Fruit fly (Drosophila melanogaster) whole organism, wandering third instar larva: ENCODE data around the gene Pbp95.
A peak's percentile ranks its signal among the peaks of the same experiment; 100 is the strongest.

Experiments
- CG32264 ChIP-seq: fragments of 200-800 bp; sonication (Bioruptor generic); optimal IDR thresholded peaks from 2 replicates; lab custom pipeline; 2016; ENCODE audit warnings: missing biosample characterization, missing genetic modification characterization
- CG9705 ChIP-seq: fragments of 200-800 bp; sonication (Bioruptor generic); optimal IDR thresholded peaks from 2 replicates; lab custom pipeline; 2018; ENCODE audit warnings: missing biosample characterization, mild to moderate bottlenecking, missing genetic modification characterization
- CrebA ChIP-seq: fragments of 200-800 bp; sonication (Bioruptor generic); optimal IDR thresholded peaks from 2 replicates; lab custom pipeline; 2016; ENCODE audit warnings: missing biosample characterization, mild to moderate bottlenecking, missing genetic modification characterization, borderline replicate concordance
- Dfd ChIP-seq: fragments of >200 bp; optimal IDR thresholded peaks from 2 replicates; lab custom pipeline; 2017; ENCODE audit warnings: missing biosample characterization, missing genetic modification characterization
- Dif ChIP-seq: fragments of 200-275, 200-300 bp; sonication (Bioruptor generic); optimal IDR thresholded peaks from 2 replicates; lab custom pipeline; 2018; ENCODE audit warnings: missing biosample characterization, missing genetic modification characterization; ENCODE audit not compliant: partially characterized antibody
- GATAd ChIP-seq: sonication (Bioruptor generic); optimal IDR thresholded peaks from 2 replicates; lab custom pipeline; 2016; ENCODE audit warnings: missing biosample characterization, missing genetic modification characterization
- HLH106 ChIP-seq: fragments of 200-800 bp; optimal IDR thresholded peaks from 3 replicates; lab custom pipeline; 2019; ENCODE audit warnings: missing biosample characterization, mild to moderate bottlenecking, missing genetic modification characterization, moderate library complexity
- Hnf4 ChIP-seq: fragments of 200-800 bp; sonication (Bioruptor generic); optimal IDR thresholded peaks from 2 replicates; lab custom pipeline; 2016; ENCODE audit warnings: missing biosample characterization, mild to moderate bottlenecking, missing genetic modification characterization
- Hr78 ChIP-seq: fragments of >200 bp; optimal IDR thresholded peaks from 2 replicates; lab custom pipeline; 2017; ENCODE audit warnings: missing biosample characterization, missing genetic modification characterization
- Hr83 ChIP-seq: fragments of 200-300 bp; sonication (Bioruptor generic); optimal IDR thresholded peaks from 2 replicates; lab custom pipeline; 2016; ENCODE audit warnings: missing biosample characterization, mild to moderate bottlenecking, missing genetic modification characterization, moderate library complexity; ENCODE audit not compliant: poor library complexity, severe bottlenecking
- Mio ChIP-seq: sonication (Bioruptor generic); optimal IDR thresholded peaks from 2 replicates; lab custom pipeline; 2016; ENCODE audit warnings: missing biosample characterization, missing genetic modification characterization
- N ChIP-seq: fragments of >200 bp; optimal IDR thresholded peaks from 2 replicates; lab custom pipeline; 2018; ENCODE audit warnings: missing biosample characterization, missing external identifiers, missing genetic modification characterization
- OdsH ChIP-seq: fragments of 200-800 bp; sonication (Bioruptor generic); optimal IDR thresholded peaks from 2 replicates; lab custom pipeline; 2016; ENCODE audit warnings: missing biosample characterization, mild to moderate bottlenecking, missing genetic modification characterization
- Rel ChIP-seq, 2 experiments: fragments of 200-800 bp; sonication (Bioruptor generic) in 1 of 2; optimal IDR thresholded peaks; 2 replicates in 1 of 2; 3 replicates in 1 of 2; lab custom pipeline; 2016 to 2019; ENCODE audit warnings: mild to moderate bottlenecking in 2 of 2, missing biosample characterization in 2 of 2, missing genetic modification characterization in 2 of 2, moderate library complexity in 1 of 2
- Vsx2 ChIP-seq: fragments of 200-300, 225-300 bp; sonication (Bioruptor generic); optimal IDR thresholded peaks from 2 replicates; lab custom pipeline; 2018; ENCODE audit warnings: missing biosample characterization, missing genetic modification characterization; ENCODE audit not compliant: partially characterized antibody
- br ChIP-seq: fragments of 200-800 bp; sonication (Bioruptor generic); optimal IDR thresholded peaks from 2 replicates; lab custom pipeline; 2016; ENCODE audit warnings: missing biosample characterization, missing genetic modification characterization
- dl ChIP-seq, 2 experiments: fragments of 175-275, 200-275 bp in 1 of 2; fragments of 200-275 bp in 1 of 2; sonication (Bioruptor generic); optimal IDR thresholded peaks; lab custom pipeline; 2018; ENCODE audit warnings: mild to moderate bottlenecking in 2 of 2, missing biosample characterization in 2 of 2, missing genetic modification characterization in 2 of 2, moderate library complexity in 2 of 2; ENCODE audit not compliant: partially characterized antibody in 2 of 2, insufficient read depth in 1 of 2
- dmrt93B ChIP-seq: fragments of 200-800 bp; sonication (Bioruptor generic); optimal IDR thresholded peaks from 2 replicates; lab custom pipeline; 2018; ENCODE audit warnings: missing biosample characterization, mild to moderate bottlenecking, missing genetic modification characterization
- ey ChIP-seq: fragments of 200-800 bp; sonication (Bioruptor generic); optimal IDR thresholded peaks from 2 replicates; lab custom pipeline; 2016; ENCODE audit warnings: missing biosample characterization, missing genetic modification characterization
- foxo ChIP-seq, 2 experiments: fragments of 200-800 bp; sonication (Bioruptor generic); optimal IDR thresholded peaks; 2 replicates in 1 of 2; 3 replicates in 1 of 2; lab custom pipeline; 2016 to 2017; ENCODE audit warnings: missing biosample characterization in 2 of 2, missing genetic modification characterization in 2 of 2
- fru ChIP-seq: fragments of 200-800 bp; sonication (Bioruptor generic); optimal IDR thresholded peaks from 3 replicates; lab custom pipeline; 2016; ENCODE audit warnings: missing biosample characterization, mild to moderate bottlenecking, missing genetic modification characterization
- h ChIP-seq: fragments of 200-800 bp; sonication (Bioruptor generic); optimal IDR thresholded peaks from 3 replicates; lab custom pipeline; 2016; ENCODE audit warnings: missing biosample characterization, mild to moderate bottlenecking, missing genetic modification characterization
- jim ChIP-seq: fragments of 175-275, 200-325 bp; sonication (Bioruptor generic); optimal IDR thresholded peaks from 2 replicates; lab custom pipeline; 2016; ENCODE audit warnings: missing biosample characterization, mild to moderate bottlenecking, missing genetic modification characterization
- lola ChIP-seq: fragments of >200 bp; optimal IDR thresholded peaks from 2 replicates; lab custom pipeline; 2017; ENCODE audit warnings: missing biosample characterization, missing genetic modification characterization
- pan ChIP-seq: fragments of >200 bp; optimal IDR thresholded peaks from 2 replicates; lab custom pipeline; 2017
- psq ChIP-seq: fragments of 200-800 bp; sonication (Bioruptor generic); optimal IDR thresholded peaks from 3 replicates; lab custom pipeline; 2017; ENCODE audit warnings: missing biosample characterization, mild to moderate bottlenecking, missing genetic modification characterization, moderate library complexity
- rgr ChIP-seq: fragments of 200-800 bp; sonication (Bioruptor generic); optimal IDR thresholded peaks from 3 replicates; lab custom pipeline; 2016; ENCODE audit warnings: missing biosample characterization, mild to moderate bottlenecking, missing genetic modification characterization
- tai ChIP-seq: sonication (Bioruptor generic); optimal IDR thresholded peaks from 2 replicates; lab custom pipeline; 2016; ENCODE audit warnings: missing biosample characterization, missing genetic modification characterization
- usp ChIP-seq: fragments of >200 bp; optimal IDR thresholded peaks from 2 replicates; lab custom pipeline; 2017; ENCODE audit warnings: missing biosample characterization, missing genetic modification characterization
- woc ChIP-seq: sonication (Bioruptor generic); optimal IDR thresholded peaks from 2 replicates; lab custom pipeline; 2016; ENCODE audit warnings: missing biosample characterization, mild to moderate bottlenecking, missing genetic modification characterization

Pbp95 gene

dm6 chr3R:7966544-7967264 is 46.9 kb upstream of the Pbp95 start:
- TF ChIP-seq woc (GFP tag; lab: Kevin White, UChicago): no peak
- peak in 1 of 2 experiments; percentile 13 for TF ChIP-seq dl (GFP tag; optimal IDR thresholded peaks at IDR 0.05; lab: Kevin White, UChicago; ENCODE audit: insufficient read depth in 1 of 2, partially characterized antibody in 2 of 2)
- peak; percentile 62 for TF ChIP-seq Vsx2 (GFP tag; lab: Kevin White, UChicago)
- TF ChIP-seq Dif: peak; percentile 77

dm6 chr3R:7967347-7967746 is 46.2 kb upstream of the Pbp95 start, which contains the start of gene dsx:
TSS of gene dsx (minus strand) at chr3R:7967408.
- TF ChIP-seq psq (GFP tag; lab: Kevin White, UChicago) (peak; percentile 24), N (GFP tag; lab: Kevin White, UChicago) (no peak), woc (GFP tag; lab: Kevin White, UChicago) (peak; percentile 60), Hr78 (GFP tag; lab: Kevin White, UChicago) (no peak), fru (no peak), Vsx2 (GFP tag; lab: Kevin White, UChicago) (no peak), br (GFP tag; lab: Kevin White, UChicago) (no peak), HLH106 (tag; lab: Kevin White, UChicago) (no peak), rgr (no peak), tai (GFP tag; lab: Kevin White, UChicago) (no peak), Mio (no peak), Rel (GFP tag; optimal IDR thresholded peaks at IDR 0.05; lab: Kevin White, UChicago) (no peak), Rel (tag; optimal IDR thresholded peaks at IDR 0.05; lab: Kevin White, UChicago) (no peak), ey (GFP tag; lab: Kevin White, UChicago) (no peak), jim (GFP tag; lab: Kevin White, UChicago) (no peak), Dif (no peak), CG9705 (GFP tag; lab: Kevin White, UChicago) (peak; percentile 31), dmrt93B (GFP tag; lab: Kevin White, UChicago) (peak; percentile 40), lola (no peak), usp (no peak), Hnf4 (GFP tag; lab: Kevin White, UChicago) (no peak), GATAd (no peak), pan (lab: Kevin White, UChicago) (no peak)

- TF ChIP-seq dl (GFP tag; optimal IDR thresholded peaks at IDR 0.05; lab: Kevin White, UChicago; ENCODE audit: insufficient read depth in 1 of 2, partially characterized antibody in 2 of 2) (peak; percentile 87 to 93), Dif (peak; percentile 93), Vsx2 (GFP tag; lab: Kevin White, UChicago) (peak; percentile 52), foxo (GFP tag; optimal IDR thresholded peaks at IDR 0.05; lab: Kevin White, UChicago) (peak in 1 of 2 experiments; percentile 27), Rel (GFP tag; optimal IDR thresholded peaks at IDR 0.05; lab: Kevin White, UChicago) (peak; percentile 82), Rel (tag; optimal IDR thresholded peaks at IDR 0.05; lab: Kevin White, UChicago) (no peak), Hr83 (GFP tag; lab: Kevin White, UChicago) (peak; percentile 16), Hr78 (GFP tag; lab: Kevin White, UChicago) (no peak), woc (GFP tag; lab: Kevin White, UChicago) (peak; percentile 34), h (GFP tag; lab: Kevin White, UChicago) (peak; percentile 5), CrebA (peak; percentile 87), OdsH (GFP tag; lab: Kevin White, UChicago) (no peak), Dfd (GFP tag; lab: Kevin White, UChicago) (no peak)
- TF ChIP-seq, all 38 proteins: peak for 9
Observed at dm6 chr3R:7967801-7968200, 45.8 kb upstream of the Pbp95 start.

- TF ChIP-seq rgr (no peak), dl (GFP tag; optimal IDR thresholded peaks at IDR 0.05; lab: Kevin White, UChicago; ENCODE audit: insufficient read depth in 1 of 2, partially characterized antibody in 2 of 2) (peak in 1 of 2 experiments; percentile 25), Rel (GFP tag; optimal IDR thresholded peaks at IDR 0.05; lab: Kevin White, UChicago) (no peak), Rel (tag; optimal IDR thresholded peaks at IDR 0.05; lab: Kevin White, UChicago) (peak; percentile 1), CG32264 (GFP tag; lab: Kevin White, UChicago) (no peak), Vsx2 (GFP tag; lab: Kevin White, UChicago) (peak; percentile 0)
Observed at dm6 chr3R:7968958-7969701, 44.5 kb upstream of the Pbp95 start.
